Worm (Caenorhabditis elegans): ENCODE measurements around the gene ZK813.3.
A peak's percentile ranks its signal among the peaks of the same experiment; 100 is the strongest.

The ZK813.3 gene

DNA sequence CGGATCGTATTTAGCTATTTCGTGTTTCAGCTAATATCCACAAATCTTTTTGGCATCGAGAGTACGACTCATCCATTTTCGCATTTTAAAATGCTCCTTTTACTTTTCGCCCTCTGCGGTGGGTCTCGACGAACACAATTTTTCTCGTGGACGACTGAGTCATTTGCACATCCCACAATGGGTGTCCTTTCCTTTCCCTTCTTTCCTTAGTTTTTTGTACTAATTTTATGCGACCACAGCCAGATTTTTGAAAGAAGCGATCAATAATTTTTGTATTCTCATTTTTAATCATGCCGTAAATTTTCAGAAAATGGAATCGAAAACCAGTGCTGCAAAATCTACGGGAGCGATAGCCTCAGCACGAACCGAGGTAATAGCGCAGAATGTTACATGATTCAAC, 39.9 kb upstream of the ZK813.3 start, which contains the start of gene C04F6.9:
C04F6.9 (plus strand) TSS at position 301 of the 400 bp plus-strand sequence.
- TF ChIP-seq bed-2 (GFP tag; IDR thresholded peaks at IDR 0.05) (no peak), attf-6 (GFP tag; IDR thresholded peaks at IDR 0.05) (no peak), athp-1 (tag; optimal IDR thresholded peaks at IDR 0.05) (no peak), ceh-79 (tag; optimal IDR thresholded peaks at IDR 0.05) (no peak), B0261.1 (tag; optimal IDR thresholded peaks at IDR 0.05) (no peak), K11D2.4 (GFP tag; IDR thresholded peaks at IDR 0.05) (no peak), ceh-91 (GFP tag; IDR thresholded peaks at IDR 0.05) (no peak), snpc-1.3 (tag; optimal IDR thresholded peaks at IDR 0.05; ENCODE audit: insufficient read depth) (no peak), ztf-3 (GFP tag; optimal IDR thresholded peaks at IDR 0.05) (no peak), madf-6 (GFP tag; IDR thresholded peaks at IDR 0.05) (no peak), ztf-22 (GFP tag; optimal IDR thresholded peaks at IDR 0.05) (no peak), tbx-9 (tag; optimal IDR thresholded peaks at IDR 0.05; ENCODE audit: borderline replicate concordance) (no peak), unc-62 (GFP tag; optimal IDR thresholded peaks at IDR 0.05) (no peak), mcd-1 (GFP tag; IDR thresholded peaks at IDR 0.05) (no peak)

DNA sequence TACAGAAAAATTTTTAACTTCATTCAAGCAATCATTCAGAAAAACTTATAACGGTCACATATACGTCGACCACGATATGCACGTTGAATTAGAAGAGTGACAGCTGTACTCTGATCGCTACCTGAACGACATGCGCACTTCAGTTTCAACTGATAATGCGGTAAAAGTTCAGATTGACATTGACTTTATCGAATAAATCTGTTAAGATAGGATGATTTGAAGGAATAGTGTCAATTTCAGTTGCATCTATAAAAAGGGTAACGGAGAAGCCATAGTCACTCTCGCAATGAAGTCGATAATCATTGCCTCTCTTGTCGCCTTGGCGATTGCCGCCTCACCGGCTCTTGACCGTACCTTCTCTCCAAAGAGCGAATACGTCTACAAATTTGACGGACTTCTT, 38.4 kb upstream of the ZK813.3 start, which contains the start of gene vit-5:
vit-5 (plus strand) TSS at position 277 of the 400 bp plus-strand sequence.
- TF ChIP-seq atf-7 (tag; optimal IDR thresholded peaks at IDR 0.05), result peak; percentile 66
- no peak for TF ChIP-seq zfh-2 (GFP tag; conservative IDR thresholded peaks at IDR 0.05)
- peak in 1 of 2 experiments; percentile 69 for TF ChIP-seq let-607 (tag; optimal IDR thresholded peaks at IDR 0.05)
- TF ChIP-seq nhr-80 (tag; optimal IDR thresholded peaks at IDR 0.05), result peak; percentile 83
- TF ChIP-seq ztf-22 (GFP tag; optimal IDR thresholded peaks at IDR 0.05), result peak; percentile 58
- TF ChIP-seq chd-7 (tag; optimal IDR thresholded peaks at IDR 0.05), result peak; percentile 56
- no peak for TF ChIP-seq snpc-3.4 (tag; optimal IDR thresholded peaks at IDR 0.05)
- TF ChIP-seq madf-6 (GFP tag; IDR thresholded peaks at IDR 0.05), result no peak

- 0 out of 2 replicates have a peak, but pooled peaks have one; percentile 54 for TF ChIP-seq Y53G8AR.9 (GFP tag; conservative IDR thresholded peaks at IDR 0.05)
- peak; percentile 59; the same call in 1 of the 2 replicates for TF ChIP-seq Y56A3A.18 (GFP tag; IDR thresholded peaks at IDR 0.05)
These were observed 35.8 kb upstream of the ZK813.3 start for ce11 chrX:3405813-3406212.

DNA sequence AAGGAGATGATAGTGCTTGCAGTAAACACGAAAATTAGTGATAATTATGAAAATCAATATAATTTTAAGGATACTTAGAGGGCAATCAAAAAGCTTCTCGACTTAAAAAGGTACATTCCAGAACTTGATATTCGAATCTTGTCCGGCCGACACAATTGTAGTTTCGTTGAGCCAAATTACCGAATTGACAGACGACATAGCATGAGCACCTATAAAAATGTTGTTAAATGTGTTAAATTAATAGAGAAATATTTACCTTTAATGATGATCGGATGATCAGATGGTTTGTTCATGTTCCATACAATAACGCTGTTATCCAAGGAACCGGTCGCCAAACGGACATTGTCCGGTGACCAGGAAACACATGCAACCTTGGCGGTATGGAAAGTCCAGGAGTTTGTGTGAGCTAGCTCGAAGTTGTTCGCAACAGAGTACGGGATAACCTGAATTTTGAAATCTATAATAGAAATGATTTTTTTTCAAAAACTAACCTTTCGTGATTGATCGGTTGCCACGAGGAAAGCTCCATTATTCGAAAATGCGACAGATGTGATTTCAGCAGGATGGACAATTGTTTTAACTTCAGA, 32.8 kb upstream of the ZK813.3 start:
- TF ChIP-seq F57A8.1 (GFP tag; optimal IDR thresholded peaks at IDR 0.05), result no peak
- TF ChIP-seq ztf-26 (tag; optimal IDR thresholded peaks at IDR 0.05), result no peak
- TF ChIP-seq xnd-1 (tag; optimal IDR thresholded peaks at IDR 0.05), result no peak
- TF ChIP-seq F57C9.4 (tag; optimal IDR thresholded peaks at IDR 0.05), result no peak
- TF ChIP-seq hlh-26 (GFP tag; conservative IDR thresholded peaks at IDR 0.05), result no peak
- no peak for TF ChIP-seq nfya-1 (tag; optimal IDR thresholded peaks at IDR 0.05; ENCODE audit: borderline replicate concordance, insufficient read depth)
- TF ChIP-seq nhr-90 (tag; optimal IDR thresholded peaks at IDR 0.05), result peak; percentile 61
- peak in 1 of 2 experiments; percentile 2 for TF ChIP-seq let-607 (tag; optimal IDR thresholded peaks at IDR 0.05)
- no peak for TF ChIP-seq F10E7.11 (tag; optimal IDR thresholded peaks at IDR 0.05)
- TF ChIP-seq T26A5.8 (tag; optimal IDR thresholded peaks at IDR 0.05), result no peak
- peak; percentile 37 for TF ChIP-seq tlf-1 (GFP tag; optimal IDR thresholded peaks at IDR 0.05)
- TF ChIP-seq somi-1 (GFP tag; optimal IDR thresholded peaks at IDR 0.05), result no peak
- TF ChIP-seq ztf-3 (GFP tag; optimal IDR thresholded peaks at IDR 0.05), result no peak
- TF ChIP-seq F39B2.1 (GFP tag; IDR thresholded peaks at IDR 0.05), result no peak
- TF ChIP-seq attf-5 (GFP tag; optimal IDR thresholded peaks at IDR 0.05), result no peak
- TF ChIP-seq repo-1 (tag; optimal IDR thresholded peaks at IDR 0.05), result peak; percentile 85
- no peak for TF ChIP-seq lag-1 (GFP tag; IDR thresholded peaks at IDR 0.05)
- 0 out of 2 replicates have a peak, but pooled peaks have one; percentile 38 for TF ChIP-seq hsf-1 (GFP tag; IDR thresholded peaks at IDR 0.05)
- TF ChIP-seq F55B11.4 (tag; optimal IDR thresholded peaks at IDR 0.05; ENCODE audit: borderline replicate concordance, insufficient read depth), result no peak
- no peak for TF ChIP-seq aptf-3 (GFP tag; IDR thresholded peaks at IDR 0.05)
- TF ChIP-seq dox-1 (GFP tag; IDR thresholded peaks at IDR 0.05), result no peak
- TF ChIP-seq ceh-100 (GFP tag; IDR thresholded peaks at IDR 0.05), result peak; percentile 25; the same call in 1 of the 2 replicates
- TF ChIP-seq sdz-38 (tag; optimal IDR thresholded peaks at IDR 0.05), result no peak
